Worm (Caenorhabditis elegans) whole organism, young adult: ENCODE results near the gene pals-20.

Experiments
- B0035.1 ChIP-seq: sonication (generic microtip); optimal IDR thresholded peaks from 2 replicates; lab custom pipeline; 2016; ENCODE audit warnings: missing genetic modification characterization, mild to moderate bottlenecking, missing compliant biosample characterization, missing genotype, missing genetic modification reagents
- B0261.1 ChIP-seq: sonication (generic microtip); optimal IDR thresholded peaks from 2 replicates; lab custom pipeline; 2016; ENCODE audit warnings: mild to moderate bottlenecking, missing genetic modification characterization, moderate library complexity, missing compliant biosample characterization
- C06A6.2 ChIP-seq: fragments of 200-800 bp; sonication (Bioruptor generic); conservative IDR thresholded peaks from 2 replicates; pipeline ENCODE4 v1.3.6; 2022; ENCODE audit warnings: missing genetic modification characterization, missing compliant biosample characterization
- C17E4.6 ChIP-seq: fragments of 200-800 bp; sonication (Bioruptor generic); IDR thresholded peaks from 2 replicates; pipeline ENCODE4 v1.3.6; 2022; ENCODE audit warnings: missing genetic modification reagents, missing genetic modification characterization, missing compliant biosample characterization
- F22D6.2 ChIP-seq: sonication (generic microtip); optimal IDR thresholded peaks from 2 replicates; lab custom pipeline; 2016; ENCODE audit warnings: mild to moderate bottlenecking, missing genetic modification characterization, missing compliant biosample characterization
- F23B12.7 ChIP-seq: sonication (generic microtip); optimal IDR thresholded peaks from 2 replicates; lab custom pipeline; 2017; ENCODE audit warnings: missing genetic modification characterization, mild to moderate bottlenecking, missing compliant biosample characterization, antibody characterized with exemption, moderate library complexity; ENCODE audit not compliant: insufficient read depth
- F33H1.4 ChIP-seq: fragments of 200-800 bp; sonication (Bioruptor generic); IDR thresholded peaks from 2 replicates; pipeline ENCODE4 v1.3.6; 2022; ENCODE audit warnings: missing genetic modification reagents, missing genetic modification characterization, missing compliant biosample characterization
- K12H6.12 ChIP-seq: fragments of 200-800 bp; sonication (Bioruptor generic); optimal IDR thresholded peaks from 2 replicates; lab custom pipeline; 2018; ENCODE audit warnings: mild to moderate bottlenecking, missing genetic modification characterization, missing compliant biosample characterization
- T07F8.4 ChIP-seq: sonication (generic microtip); optimal IDR thresholded peaks from 2 replicates; lab custom pipeline; 2016; ENCODE audit warnings: mild to moderate bottlenecking, missing genetic modification characterization, moderate library complexity, missing compliant biosample characterization
- Y56A3A.18 ChIP-seq: fragments of 200-800 bp; sonication (Bioruptor generic); IDR thresholded peaks from 2 replicates; pipeline ENCODE4 v1.3.6; 2022; ENCODE audit warnings: missing genetic modification reagents, missing genetic modification characterization, missing compliant biosample characterization
- Y67H2A.10 ChIP-seq: fragments of 200-800 bp; sonication (Bioruptor generic); conservative IDR thresholded peaks from 2 replicates; pipeline ENCODE4 v1.3.6; 2022; ENCODE audit warnings: missing genetic modification reagents, missing genetic modification characterization, missing compliant biosample characterization
- Y79H2A.3 ChIP-seq: fragments of 200-800 bp; sonication (Bioruptor generic); conservative IDR thresholded peaks from 2 replicates; pipeline ENCODE4 v1.3.6; 2022; ENCODE audit warnings: missing genetic modification reagents, missing genetic modification characterization, missing compliant biosample characterization
- Y95B8A.8 ChIP-seq: fragments of 200-800 bp; sonication (Bioruptor generic); IDR thresholded peaks from 2 replicates; pipeline ENCODE4 v1.3.6; 2022; ENCODE audit warnings: missing genetic modification reagents, missing genetic modification characterization, missing compliant biosample characterization
- akir-1 ChIP-seq: fragments of 200-800 bp; sonication (Bioruptor generic); optimal IDR thresholded peaks from 2 replicates; lab custom pipeline; 2018; ENCODE audit warnings: mild to moderate bottlenecking, missing genetic modification characterization, moderate library complexity, missing compliant biosample characterization
- aptf-3 ChIP-seq: fragments of 200-800 bp; sonication (Bioruptor generic); IDR thresholded peaks from 2 replicates; pipeline ENCODE4 v1.3.6; 2022; ENCODE audit warnings: missing genetic modification characterization, missing compliant biosample characterization
- attf-5 ChIP-seq: fragments of 200-800 bp; sonication (Bioruptor generic); optimal IDR thresholded peaks from 2 replicates; lab custom pipeline; 2018; ENCODE audit warnings: mild to moderate bottlenecking, missing genetic modification characterization, missing compliant biosample characterization
- bed-2 ChIP-seq: fragments of 200-800 bp; sonication (Bioruptor generic); IDR thresholded peaks from 2 replicates; pipeline ENCODE4 v1.3.6; 2022; ENCODE audit warnings: missing genetic modification reagents, missing genetic modification characterization, missing compliant biosample characterization
- ccch-3 ChIP-seq: fragments of 200-800 bp; sonication (Bioruptor generic); optimal IDR thresholded peaks from 2 replicates; lab custom pipeline; 2018; ENCODE audit warnings: mild to moderate bottlenecking, missing genetic modification characterization, missing compliant biosample characterization
- cebp-2 ChIP-seq: fragments of 200-800 bp; sonication (Bioruptor generic); IDR thresholded peaks from 2 replicates; pipeline ENCODE4 v1.3.6; 2022; ENCODE audit warnings: missing genetic modification characterization, missing compliant biosample characterization
- ceh-58 ChIP-seq: fragments of 200-800 bp; sonication (Bioruptor generic); IDR thresholded peaks from 2 replicates; pipeline ENCODE4 v1.3.6; 2022; ENCODE audit warnings: missing genetic modification characterization, missing compliant biosample characterization
- ceh-91 ChIP-seq: fragments of 200-800 bp; sonication (Bioruptor generic); IDR thresholded peaks from 2 replicates; pipeline ENCODE4 v1.3.6; 2022; ENCODE audit warnings: missing genetic modification reagents, missing genetic modification characterization, missing compliant biosample characterization
- dpff-1 ChIP-seq: sonication (generic microtip); optimal IDR thresholded peaks from 2 replicates; lab custom pipeline; 2017; ENCODE audit warnings: mild to moderate bottlenecking, missing genetic modification characterization, missing compliant biosample characterization
- dpl-1 ChIP-seq: fragments of 150-350 bp; optimal IDR thresholded peaks from 2 replicates; lab custom pipeline; 2014; ENCODE audit warnings: missing biosample characterization, missing genetic modification reagents, missing genetic modification characterization
- efl-1 ChIP-seq: fragments of 150-350 bp; optimal IDR thresholded peaks from 2 replicates; lab custom pipeline; 2014; ENCODE audit warnings: missing biosample characterization, missing genetic modification reagents, missing genetic modification characterization
- gei-17 ChIP-seq: fragments of 200-800 bp; sonication (Bioruptor generic); optimal IDR thresholded peaks from 2 replicates; lab custom pipeline; 2018; ENCODE audit warnings: mild to moderate bottlenecking, missing genetic modification characterization, missing compliant biosample characterization
- hlh-12 ChIP-seq: sonication (generic microtip); optimal IDR thresholded peaks from 2 replicates; lab custom pipeline; 2016; ENCODE audit warnings: missing genetic modification characterization, missing compliant biosample characterization
- lag-1 ChIP-seq: fragments of 200-800 bp; sonication (Bioruptor generic); IDR thresholded peaks from 2 replicates; pipeline ENCODE4 v1.3.6; 2022; ENCODE audit warnings: missing genetic modification reagents, missing genetic modification characterization, missing compliant biosample characterization
- lin-26 ChIP-seq: fragments of 200-800 bp; sonication (Bioruptor generic); IDR thresholded peaks from 2 replicates; pipeline ENCODE4 v1.3.6; 2022; ENCODE audit warnings: missing genetic modification reagents, missing genetic modification characterization, missing compliant biosample characterization
- lin-40 ChIP-seq: sonication (generic microtip); optimal IDR thresholded peaks from 2 replicates; lab custom pipeline; 2016; ENCODE audit warnings: missing genetic modification characterization, mild to moderate bottlenecking, missing compliant biosample characterization, missing genotype, missing genetic modification reagents
- lir-1 ChIP-seq: fragments of 200-800 bp; sonication (Bioruptor generic); conservative IDR thresholded peaks from 2 replicates; pipeline ENCODE4 v1.3.6; 2022; ENCODE audit warnings: missing genetic modification reagents, missing genetic modification characterization, missing compliant biosample characterization
- madf-6 ChIP-seq: fragments of 200-800 bp; sonication (Bioruptor generic); IDR thresholded peaks from 2 replicates; pipeline ENCODE4 v1.3.6; 2022; ENCODE audit warnings: missing genetic modification reagents, missing genetic modification characterization, missing compliant biosample characterization
- mes-4 ChIP-seq: sonication (generic microtip); optimal IDR thresholded peaks from 2 replicates; lab custom pipeline; 2016; ENCODE audit warnings: missing genotype, missing genetic modification characterization, missing compliant biosample characterization
- mxl-1 ChIP-seq: sonication (generic microtip); optimal IDR thresholded peaks from 2 replicates; lab custom pipeline; 2016; ENCODE audit warnings: missing genetic modification characterization, missing compliant biosample characterization
- nfya-2 ChIP-seq: fragments of 200-800 bp; sonication (Bioruptor generic); IDR thresholded peaks from 2 replicates; pipeline ENCODE4 v1.3.6; 2022; ENCODE audit warnings: missing genetic modification reagents, missing genetic modification characterization, missing compliant biosample characterization
- nhr-120 ChIP-seq: fragments of 200-800 bp; sonication (Bioruptor generic); IDR thresholded peaks from 2 replicates; pipeline ENCODE4 v1.3.6; 2022; ENCODE audit warnings: missing genetic modification characterization, missing compliant biosample characterization
- nhr-90 ChIP-seq: sonication (generic microtip); optimal IDR thresholded peaks from 2 replicates; lab custom pipeline; 2016; ENCODE audit warnings: missing genotype, mild to moderate bottlenecking, missing genetic modification characterization, missing compliant biosample characterization
- pha-4 ChIP-seq: fragments of 150-350 bp; sonication (generic microtip); optimal IDR thresholded peaks from 2 replicates; lab custom pipeline; 2014; ENCODE audit warnings: missing biosample characterization, missing genetic modification reagents, missing genetic modification characterization
- rec-8 ChIP-seq, 2 experiments: sonication (generic microtip); optimal IDR thresholded peaks; 2 replicates each; lab custom pipeline; 2016; ENCODE audit warnings: mild to moderate bottlenecking in 2 of 2, missing genetic modification characterization in 2 of 2, missing genetic modification reagents in 2 of 2, missing genotype in 2 of 2, missing biosample characterization in 1 of 2, missing compliant biosample characterization in 1 of 2, moderate library complexity in 1 of 2
- sea-2 ChIP-seq: fragments of 200-800 bp; sonication (Bioruptor generic); IDR thresholded peaks from 2 replicates; pipeline ENCODE4 v1.3.6; 2022; ENCODE audit warnings: missing genetic modification characterization, missing compliant biosample characterization
- snpc-1.1 ChIP-seq: sonication (generic microtip); optimal IDR thresholded peaks from 2 replicates; lab custom pipeline; 2017; ENCODE audit warnings: missing genetic modification characterization, mild to moderate bottlenecking, missing compliant biosample characterization, antibody characterized with exemption, moderate library complexity, missing genotype, missing genetic modification reagents; ENCODE audit not compliant: insufficient read depth
- sptf-2 ChIP-seq: fragments of 200-800 bp; sonication (Bioruptor generic); optimal IDR thresholded peaks from 2 replicates; lab custom pipeline; 2018; ENCODE audit warnings: mild to moderate bottlenecking, missing genetic modification characterization, missing compliant biosample characterization
- tlf-1 ChIP-seq: fragments of 200-800 bp; sonication (Bioruptor generic); optimal IDR thresholded peaks from 2 replicates; lab custom pipeline; 2018; ENCODE audit warnings: mild to moderate bottlenecking, missing genetic modification characterization, missing compliant biosample characterization
- unc-130 ChIP-seq: sonication (generic microtip); optimal IDR thresholded peaks from 2 replicates; lab custom pipeline; 2016; ENCODE audit warnings: missing genetic modification reagents, missing genetic modification characterization, missing compliant biosample characterization
- xnd-1 ChIP-seq: sonication (generic microtip); optimal IDR thresholded peaks from 2 replicates; lab custom pipeline; 2016; ENCODE audit warnings: missing genotype, missing genetic modification reagents, missing genetic modification characterization, missing compliant biosample characterization
- zfh-2 ChIP-seq: fragments of 200-800 bp; sonication (Bioruptor generic); conservative IDR thresholded peaks from 2 replicates; pipeline ENCODE4 v1.3.6; 2022; ENCODE audit warnings: missing genetic modification reagents, missing genetic modification characterization, missing compliant biosample characterization
- ztf-25 ChIP-seq: fragments of 200-800 bp; sonication (Bioruptor generic); IDR thresholded peaks from 2 replicates; pipeline ENCODE4 v1.3.6; 2022; ENCODE audit warnings: missing genetic modification reagents, missing genetic modification characterization, missing compliant biosample characterization
- ztf-26 ChIP-seq: sonication (generic microtip); optimal IDR thresholded peaks from 2 replicates; lab custom pipeline; 2017; ENCODE audit warnings: missing genetic modification characterization, missing compliant biosample characterization
- ztf-6 ChIP-seq: fragments of 200-800 bp; sonication (Bioruptor generic); IDR thresholded peaks from 2 replicates; pipeline ENCODE4 v1.3.6; 2022; ENCODE audit warnings: missing genetic modification reagents, missing genetic modification characterization, missing compliant biosample characterization

The pals-20 gene

DNA sequence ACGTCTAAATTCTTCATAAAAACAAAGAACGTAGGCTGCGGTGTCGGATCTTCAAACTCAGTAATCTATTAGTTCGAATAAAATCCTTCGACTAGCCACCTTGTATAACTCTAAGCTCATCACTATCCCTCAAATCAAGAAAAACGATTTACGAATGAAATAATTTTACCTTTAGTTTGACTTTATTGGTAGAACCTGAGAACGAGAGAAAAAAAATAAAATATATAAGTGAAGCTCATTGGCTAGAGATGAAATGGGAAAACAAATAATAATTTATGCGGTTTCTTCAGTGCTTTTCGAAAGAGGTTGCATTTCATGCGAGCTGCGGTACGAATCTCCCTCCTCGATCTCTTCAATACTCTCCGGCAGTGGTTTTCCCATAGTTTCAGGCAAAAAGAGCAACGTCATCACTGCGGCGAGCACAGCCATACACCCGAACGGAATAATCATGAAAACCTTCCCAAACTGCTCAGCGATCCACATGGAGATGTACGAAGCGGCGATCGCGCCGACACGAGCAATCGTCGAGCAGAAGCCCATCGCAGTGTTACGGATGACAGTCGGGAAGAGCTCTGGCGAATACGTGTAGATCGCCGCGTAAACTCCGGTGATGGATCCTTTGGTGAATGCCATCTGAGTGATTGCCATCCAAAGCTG lies 31.7 kb upstream of the pals-20 start (continued):
- TF ChIP-seq sptf-2 (peak; percentile 81), mxl-1 (peak; percentile 69), ztf-26 (peak; percentile 86), nhr-90 (tag; lab: Kevin White, UChicago) (peak; percentile 93), hlh-12 (tag; lab: Kevin White, UChicago) (no peak), B0261.1 (tag; lab: Kevin White, UChicago) (peak; percentile 36), tlf-1 (peak; percentile 94), xnd-1 (tag; lab: Kevin White, UChicago) (no peak), snpc-1.1 (tag; lab: Kevin White, UChicago) (peak; percentile 71), efl-1 (GFP tag; lab: Kevin White, UChicago) (peak; percentile 21), C06A6.2 (GFP tag; lab: Robert Waterston, UW) (no peak), Y79H2A.3 (GFP tag; lab: Robert Waterston, UW) (peak; percentile 90), gei-17 (GFP tag; lab: Kevin White, UChicago) (peak; percentile 75), lin-26 (GFP tag; lab: Robert Waterston, UW) (peak; percentile 87), cebp-2 (GFP tag; lab: Robert Waterston, UW) (peak; percentile 82; the same call in 1 of the 2 replicates), F22D6.2 (tag; lab: Kevin White, UChicago) (no peak), sea-2 (0 out of 2 replicates have a peak, but pooled peaks have one; percentile 28), C17E4.6 (GFP tag; lab: Robert Waterston, UW) (peak; percentile 45; the same call in 1 of the 2 replicates), F23B12.7 (tag; lab: Kevin White, UChicago) (peak; percentile 64), ceh-58 (GFP tag; lab: Robert Waterston, UW) (no peak), lin-40 (peak; percentile 79), B0035.1 (peak; percentile 93), nhr-120 (GFP tag; lab: Robert Waterston, UW) (peak; percentile 72; the same call in 1 of the 2 replicates), madf-6 (GFP tag; lab: Robert Waterston, UW) (peak; percentile 83), Y95B8A.8 (GFP tag; lab: Robert Waterston, UW) (peak; percentile 85; the same call in 1 of the 2 replicates), Y56A3A.18 (GFP tag; lab: Robert Waterston, UW) (peak; percentile 90; the same call in 1 of the 2 replicates), attf-5 (peak; percentile 63), T07F8.4 (no peak), zfh-2 (peak; percentile 59), akir-1 (no peak), ztf-6 (GFP tag; lab: Robert Waterston, UW) (no peak), unc-130 (GFP tag; lab: Kevin White, UChicago) (peak; percentile 84), K12H6.12 (tag; lab: Kevin White, UChicago) (peak; percentile 79), Y67H2A.10 (GFP tag; lab: Robert Waterston, UW) (no peak), lir-1 (GFP tag; lab: Robert Waterston, UW) (no peak), lag-1 (GFP tag; lab: Robert Waterston, UW) (no peak), nfya-2 (no peak; the same call in 1 of the 2 replicates), rec-8 (tag; optimal IDR thresholded peaks at IDR 0.05; lab: Kevin White, UChicago) (peak; percentile 46 to 48), ceh-91 (GFP tag; lab: Robert Waterston, UW) (no peak), dpff-1 (tag; lab: Kevin White, UChicago) (peak; percentile 81), bed-2 (GFP tag; lab: Robert Waterston, UW) (no peak), mes-4 (peak; percentile 17), F33H1.4 (GFP tag; lab: Robert Waterston, UW) (peak; percentile 57; the same call in 1 of the 2 replicates), ztf-25 (GFP tag; lab: Robert Waterston, UW) (no peak), pha-4 (peak; percentile 42), aptf-3 (GFP tag; lab: Robert Waterston, UW) (0 out of 2 replicates have a peak, but pooled peaks have one; percentile 39), ccch-3 (no peak), dpl-1 (GFP tag; lab: Kevin White, UChicago) (no peak)
